Worm (Caenorhabditis elegans) whole organism, L1 larva: ENCODE measurements around the gene F20G2.5.
A peak's percentile ranks its signal among the peaks of the same experiment; 100 is the strongest.

Source experiments
- C04F5.9 ChIP-seq: sonication (generic microtip); optimal IDR thresholded peaks from 2 replicates; lab custom pipeline; 2016; ENCODE audit warnings: missing genetic modification characterization, missing compliant biosample characterization
- C34B4.2 ChIP-seq: sonication (generic microtip); optimal IDR thresholded peaks from 2 replicates; lab custom pipeline; 2017; ENCODE audit warnings: mild to moderate bottlenecking, missing genetic modification characterization, missing compliant biosample characterization
- aha-1 ChIP-seq: fragments of 150-350 bp; optimal IDR thresholded peaks from 2 replicates; lab custom pipeline; 2014; ENCODE audit warnings: missing biosample characterization, missing genetic modification characterization
- aly-2 ChIP-seq: fragments of 150-350 bp; optimal IDR thresholded peaks from 2 replicates; lab custom pipeline; 2014; ENCODE audit warnings: missing biosample characterization, missing genetic modification characterization
- blmp-1 ChIP-seq: fragments of 150-350 bp; optimal IDR thresholded peaks from 2 replicates; lab custom pipeline; 2014; ENCODE audit warnings: missing biosample characterization, missing genetic modification characterization
- ceh-63 ChIP-seq: fragments of 200-800 bp; sonication (Bioruptor generic); optimal IDR thresholded peaks from 2 replicates; lab custom pipeline; 2018; ENCODE audit warnings: mild to moderate bottlenecking, missing genetic modification characterization, missing compliant biosample characterization
- ceh-8 ChIP-seq: fragments of 200-800 bp; sonication (Bioruptor generic); optimal IDR thresholded peaks from 2 replicates; lab custom pipeline; 2018; ENCODE audit warnings: mild to moderate bottlenecking, missing genetic modification characterization, moderate library complexity, missing compliant biosample characterization
- ceh-88 ChIP-seq: fragments of 200-800 bp; sonication (Bioruptor generic); IDR thresholded peaks from 2 replicates; pipeline ENCODE4 v1.3.6; 2022; ENCODE audit warnings: missing genetic modification characterization, missing compliant biosample characterization
- dpl-1 ChIP-seq, 3 experiments: fragments of 150-350 bp in 2 of 3; sonication (generic microtip) in 1 of 3; optimal IDR thresholded peaks; 2 replicates each; lab custom pipeline; 2014 to 2017; ENCODE audit warnings: missing biosample characterization in 3 of 3, missing genetic modification characterization in 3 of 3, missing genetic modification reagents in 3 of 3
- efl-1 ChIP-seq, 4 experiments: fragments of 150-350 bp; optimal IDR thresholded peaks in 3 of 4; peaks in 1 of 4; 1 replicate in 1 of 4; 2 replicates in 3 of 4; lab custom pipeline; 2014; ENCODE audit warnings: missing biosample characterization in 2 of 4, missing genetic modification characterization in 2 of 4, missing genetic modification reagents in 2 of 4
- egl-13 ChIP-seq: sonication (generic microtip); optimal IDR thresholded peaks from 2 replicates; lab custom pipeline; 2016; ENCODE audit warnings: missing genotype, missing genetic modification reagents, missing genetic modification characterization, missing compliant biosample characterization
- egl-27 ChIP-seq, 2 experiments: fragments of 150-350 bp in 1 of 2; sonication (generic microtip); optimal IDR thresholded peaks; 3 replicates each; lab custom pipeline; 2017 to 2018; ENCODE audit warnings: missing biosample characterization in 2 of 2, missing genetic modification characterization in 2 of 2, missing genetic modification reagents in 2 of 2
- elt-2 ChIP-seq: sonication (generic microtip); optimal IDR thresholded peaks from 2 replicates; lab custom pipeline; 2016; ENCODE audit warnings: missing genetic modification characterization, mild to moderate bottlenecking, inconsistent platforms, missing compliant biosample characterization, missing genetic modification reagents
- elt-3 ChIP-seq, 6 experiments: fragments of 150-350 bp in 1 of 6; sonication (generic microtip); optimal IDR thresholded peaks; 2 replicates each; lab custom pipeline; 2017 to 2018; ENCODE audit warnings: missing biosample characterization in 6 of 6, missing genetic modification characterization in 6 of 6, inconsistent platforms in 1 of 6
- fkh-10 ChIP-seq: sonication (generic microtip); optimal IDR thresholded peaks from 2 replicates; lab custom pipeline; 2017; ENCODE audit warnings: missing biosample characterization, missing genetic modification reagents, missing genetic modification characterization
- hlh-17 ChIP-seq: fragments of 200-800 bp; sonication (Bioruptor generic); optimal IDR thresholded peaks from 2 replicates; lab custom pipeline; 2018; ENCODE audit warnings: missing genetic modification characterization, mild to moderate bottlenecking, missing compliant biosample characterization, moderate library complexity, borderline replicate concordance
- irx-1 ChIP-seq: sonication (generic microtip); optimal IDR thresholded peaks from 2 replicates; lab custom pipeline; 2016; ENCODE audit warnings: missing genetic modification characterization, missing compliant biosample characterization
- lin-13 ChIP-seq: fragments of 150-350 bp; optimal IDR thresholded peaks from 2 replicates; lab custom pipeline; 2014; ENCODE audit warnings: missing biosample characterization, missing genetic modification reagents, missing genetic modification characterization
- lin-14 ChIP-seq: fragments of 200-800 bp; sonication (Bioruptor generic); optimal IDR thresholded peaks from 2 replicates; lab custom pipeline; 2018; ENCODE audit warnings: mild to moderate bottlenecking, missing genetic modification characterization, moderate library complexity, missing compliant biosample characterization
- lin-15B ChIP-seq: fragments of 150-350 bp; sonication (generic microtip); optimal IDR thresholded peaks from 3 replicates; lab custom pipeline; 2014; ENCODE audit warnings: missing biosample characterization, missing genetic modification characterization
- lin-39 ChIP-seq: fragments of 150-350 bp; optimal IDR thresholded peaks from 2 replicates; lab custom pipeline; 2014; ENCODE audit warnings: missing biosample characterization, missing genetic modification reagents, missing genetic modification characterization
- lsy-2 ChIP-seq, 2 experiments: fragments of 150-350 bp; optimal IDR thresholded peaks; 2 replicates each; lab custom pipeline; 2014; ENCODE audit warnings: missing biosample characterization in 2 of 2, missing genetic modification characterization in 2 of 2
- mab-9 ChIP-seq: fragments of 200-800 bp; sonication (Bioruptor generic); IDR thresholded peaks from 2 replicates; pipeline ENCODE4 v1.3.6; 2022; ENCODE audit warnings: missing genetic modification reagents, missing genetic modification characterization, missing compliant biosample characterization
- mdl-1 ChIP-seq, 2 experiments: fragments of 150-350 bp; optimal IDR thresholded peaks; 2 replicates each; lab custom pipeline; 2014 to 2017; ENCODE audit warnings: missing biosample characterization in 2 of 2, missing genetic modification characterization in 2 of 2, inconsistent platforms in 1 of 2
- mep-1 ChIP-seq: fragments of 150-350 bp; optimal IDR thresholded peaks from 2 replicates; lab custom pipeline; 2014; ENCODE audit warnings: missing biosample characterization, missing genetic modification characterization
- nhr-11 ChIP-seq: fragments of 150-350 bp; optimal IDR thresholded peaks from 2 replicates; lab custom pipeline; 2014; ENCODE audit warnings: missing biosample characterization, missing genetic modification characterization
- nhr-12 ChIP-seq: sonication (generic microtip); optimal IDR thresholded peaks from 2 replicates; lab custom pipeline; 2017; ENCODE audit warnings: missing biosample characterization, missing genetic modification characterization
- nhr-19 ChIP-seq: fragments of 200-800 bp; sonication (Bioruptor generic); conservative IDR thresholded peaks from 2 replicates; pipeline ENCODE4 v1.3.6; 2022; ENCODE audit warnings: missing genetic modification characterization, missing compliant biosample characterization
- nhr-20 ChIP-seq: sonication (generic microtip); optimal IDR thresholded peaks from 2 replicates; lab custom pipeline; 2016; ENCODE audit warnings: mild to moderate bottlenecking, missing genetic modification characterization, missing compliant biosample characterization
- nhr-237 ChIP-seq: fragments of 150-350 bp; optimal IDR thresholded peaks from 2 replicates; lab custom pipeline; 2014; ENCODE audit warnings: missing biosample characterization, missing genetic modification characterization
- nhr-28 ChIP-seq: fragments of 150-350 bp; optimal IDR thresholded peaks from 2 replicates; lab custom pipeline; 2014; ENCODE audit warnings: missing biosample characterization, missing genetic modification characterization
- nhr-71 ChIP-seq: sonication (generic microtip); optimal IDR thresholded peaks from 2 replicates; lab custom pipeline; 2016; ENCODE audit warnings: mild to moderate bottlenecking, missing genetic modification characterization, moderate library complexity, missing compliant biosample characterization
- nhr-84 ChIP-seq: sonication (generic microtip); optimal IDR thresholded peaks from 2 replicates; lab custom pipeline; 2017; ENCODE audit warnings: missing biosample characterization, missing genetic modification characterization
- nhr-85 ChIP-seq: sonication (generic microtip); peaks from one replicate; lab custom pipeline; 2016; ENCODE audit warnings: missing genetic modification characterization, inconsistent platforms, missing compliant biosample characterization
- nhr-90 ChIP-seq: sonication (generic microtip); optimal IDR thresholded peaks from 2 replicates; lab custom pipeline; 2016; ENCODE audit warnings: mild to moderate bottlenecking, missing genetic modification characterization, missing compliant biosample characterization; ENCODE audit not compliant: poor library complexity
- pag-3 ChIP-seq: sonication (generic microtip); optimal IDR thresholded peaks from 2 replicates; lab custom pipeline; 2017; ENCODE audit warnings: missing genetic modification characterization, mild to moderate bottlenecking, missing compliant biosample characterization, antibody characterized with exemption, borderline replicate concordance; ENCODE audit not compliant: insufficient read depth
- pax-3 ChIP-seq: fragments of 200-800 bp; sonication (Bioruptor generic); optimal IDR thresholded peaks from 2 replicates; lab custom pipeline; 2018; ENCODE audit warnings: mild to moderate bottlenecking, missing genetic modification characterization, moderate library complexity, missing compliant biosample characterization
- pqm-1 ChIP-seq: sonication (generic microtip); optimal IDR thresholded peaks from 3 replicates; lab custom pipeline; 2017; ENCODE audit warnings: missing biosample characterization, missing genetic modification characterization
- rnt-1 ChIP-seq: sonication (generic microtip); optimal IDR thresholded peaks from 2 replicates; lab custom pipeline; 2016; ENCODE audit warnings: mild to moderate bottlenecking, missing genetic modification characterization, moderate library complexity, missing compliant biosample characterization
- sox-4 ChIP-seq: sonication (generic microtip); optimal IDR thresholded peaks from 2 replicates; lab custom pipeline; 2016; ENCODE audit warnings: missing genetic modification characterization, missing compliant biosample characterization
- sup-37 ChIP-seq: fragments of 200-800 bp; sonication (Bioruptor generic); optimal IDR thresholded peaks from 2 replicates; lab custom pipeline; 2018; ENCODE audit warnings: mild to moderate bottlenecking, missing genetic modification characterization, missing compliant biosample characterization
- swsn-7 ChIP-seq: sonication (generic microtip); optimal IDR thresholded peaks from 2 replicates; lab custom pipeline; 2016; ENCODE audit warnings: missing genetic modification characterization, missing compliant biosample characterization
- tbx-2 ChIP-seq: sonication (generic microtip); optimal IDR thresholded peaks from 2 replicates; lab custom pipeline; 2016; ENCODE audit warnings: missing genetic modification characterization, missing compliant biosample characterization
- tlp-1 ChIP-seq: fragments of 150-350 bp; optimal IDR thresholded peaks from 2 replicates; lab custom pipeline; 2014; ENCODE audit warnings: missing biosample characterization, missing genetic modification characterization
- unc-130 ChIP-seq: fragments of 150-350 bp; optimal IDR thresholded peaks from 2 replicates; lab custom pipeline; 2017; ENCODE audit warnings: missing biosample characterization, missing genetic modification characterization, inconsistent platforms
- unc-30 ChIP-seq: sonication (generic microtip); optimal IDR thresholded peaks from 2 replicates; lab custom pipeline; 2017; ENCODE audit warnings: missing biosample characterization, missing genetic modification characterization
- unc-62 ChIP-seq: fragments of 150-350 bp; optimal IDR thresholded peaks from 2 replicates; lab custom pipeline; 2014; ENCODE audit warnings: missing biosample characterization, missing genetic modification reagents, missing genetic modification characterization
- unc-98 ChIP-seq: fragments of 200-800 bp; sonication (Bioruptor generic); IDR thresholded peaks from 2 replicates; pipeline ENCODE4 v1.3.6; 2022; ENCODE audit warnings: missing genetic modification characterization, missing compliant biosample characterization
- vab-15 ChIP-seq: sonication (generic microtip); optimal IDR thresholded peaks from 2 replicates; lab custom pipeline; 2017; ENCODE audit warnings: missing genotype, mild to moderate bottlenecking, missing genetic modification characterization, missing compliant biosample characterization
- xbp-1 ChIP-seq: sonication (generic microtip); optimal IDR thresholded peaks from 2 replicates; lab custom pipeline; 2016; ENCODE audit warnings: missing genetic modification characterization, missing compliant biosample characterization
- ztf-4 ChIP-seq: fragments of 150-350 bp; optimal IDR thresholded peaks from 2 replicates; lab custom pipeline; 2014; ENCODE audit warnings: missing biosample characterization, missing genetic modification characterization

The F20G2.5 gene

ce11 chrV:13818824-13819408 lies 47.6 kb downstream of the F20G2.5 start, which contains the start of gene sel-10:
TSS of gene sel-10 (plus strand) at chrV:13819361.
- TF ChIP-seq sox-4 = peak; percentile 55
- TF ChIP-seq lin-14 (GFP tag; lab: Kevin White, UChicago) = peak; percentile 88
- peak; percentile 82 for TF ChIP-seq nhr-19 (GFP tag; lab: Robert Waterston, UW)
- TF ChIP-seq nhr-11 = peak; percentile 9
- TF ChIP-seq pqm-1 (tag; lab: Kevin White, UChicago) = no peak
- TF ChIP-seq aha-1 (tag; lab: Kevin White, UChicago) = peak; percentile 12
- no peak for TF ChIP-seq vab-15
- peak; percentile 75 to 81 for TF ChIP-seq efl-1 (optimal IDR thresholded peaks at IDR 0.05; lab: Kevin White, UChicago)
- TF ChIP-seq efl-1 (GFP tag; optimal IDR thresholded peaks at IDR 0.05 in 1 of 2; lab: Kevin White, UChicago) = peak; percentile 71 to 98
- TF ChIP-seq elt-3 (tag; optimal IDR thresholded peaks at IDR 0.05; lab: Kevin White, UChicago) = peak in 1 of 6 experiments; percentile 75
- peak; percentile 85 for TF ChIP-seq swsn-7 (tag; lab: Kevin White, UChicago)
- TF ChIP-seq ceh-88 (GFP tag; lab: Robert Waterston, UW) = no peak
- TF ChIP-seq pax-3 (tag; lab: Kevin White, UChicago) = peak; percentile 79
- TF ChIP-seq C04F5.9 = no peak
- TF ChIP-seq xbp-1 (tag; lab: Kevin White, UChicago) = peak; percentile 75
- no peak for TF ChIP-seq egl-27 (tag; optimal IDR thresholded peaks at IDR 0.05; lab: Kevin White, UChicago)
- TF ChIP-seq lin-39 (tag; lab: Kevin White, UChicago) = peak; percentile 52
- peak; percentile 47 to 88 (median 79) for TF ChIP-seq dpl-1 (GFP tag; optimal IDR thresholded peaks at IDR 0.05; lab: Kevin White, UChicago)
- no peak for TF ChIP-seq nhr-28 (tag; lab: Kevin White, UChicago)
- peak; percentile 77 for TF ChIP-seq tbx-2 (tag; lab: Kevin White, UChicago)
- peak; percentile 83 for TF ChIP-seq nhr-20 (tag; lab: Kevin White, UChicago)
- TF ChIP-seq unc-130 (tag; lab: Kevin White, UChicago) = peak; percentile 80
- TF ChIP-seq unc-62 (GFP tag; lab: Kevin White, UChicago) = no peak
- no peak for TF ChIP-seq pag-3 (tag; lab: Kevin White, UChicago)
- peak; percentile 63 for TF ChIP-seq lin-15B (tag; lab: Kevin White, UChicago)
- TF ChIP-seq nhr-71 (tag; lab: Kevin White, UChicago) = peak; percentile 87
- TF ChIP-seq nhr-12 (tag; lab: Kevin White, UChicago) = no peak
- TF ChIP-seq C34B4.2 (tag; lab: Kevin White, UChicago) = no peak
- TF ChIP-seq ceh-8 = peak; percentile 61
- peak; percentile 28 for TF ChIP-seq aly-2 (tag; lab: Kevin White, UChicago)
- TF ChIP-seq hlh-17 (GFP tag; lab: Kevin White, UChicago) = no peak
- TF ChIP-seq mep-1 (tag; lab: Kevin White, UChicago) = peak; percentile 95
- no peak for TF ChIP-seq mab-9 (GFP tag; lab: Robert Waterston, UW)
- TF ChIP-seq unc-98 (GFP tag; lab: Robert Waterston, UW) = no peak
- TF ChIP-seq nhr-84 (tag; lab: Kevin White, UChicago) = no peak
- TF ChIP-seq elt-2 = peak; percentile 43
- TF ChIP-seq nhr-85 (tag; lab: Kevin White, UChicago) = peak; percentile 90
- peak; percentile 55 for TF ChIP-seq blmp-1 (tag; lab: Kevin White, UChicago)
- TF ChIP-seq rnt-1 (tag; lab: Kevin White, UChicago) = peak; percentile 90
- no peak for TF ChIP-seq ceh-63 (GFP tag; lab: Kevin White, UChicago)
- TF ChIP-seq mdl-1 (tag; optimal IDR thresholded peaks at IDR 0.05; lab: Kevin White, UChicago) = peak in 1 of 2 experiments; percentile 73
- no peak for TF ChIP-seq nhr-237 (tag; lab: Kevin White, UChicago)
- TF ChIP-seq irx-1 (tag; lab: Kevin White, UChicago) = peak; percentile 64
- no peak for TF ChIP-seq tlp-1
- TF ChIP-seq nhr-90 (tag; lab: Kevin White, UChicago) = peak; percentile 79
- peak; percentile 65 for TF ChIP-seq lin-13
- TF ChIP-seq sup-37 (GFP tag; lab: Kevin White, UChicago) = peak; percentile 6
- TF ChIP-seq ztf-4 = no peak
- TF ChIP-seq lsy-2 (tag; optimal IDR thresholded peaks at IDR 0.05; lab: Kevin White, UChicago) = peak; percentile 85 to 88
- no peak for TF ChIP-seq fkh-10 (GFP tag; lab: Kevin White, UChicago)
- no peak for TF ChIP-seq unc-30
- TF ChIP-seq egl-13 (tag; lab: Kevin White, UChicago) = peak; percentile 9
